Fruit fly (Drosophila melanogaster) whole organism: Measurements from ENCODE around the gene mthl8.

Experiments
- CG8478 ChIP-seq: fragments of >200 bp; optimal IDR thresholded peaks from 2 replicates; lab custom pipeline; 2018; ENCODE audit warnings: inconsistent platforms
- Dll ChIP-seq: fragments of >200 bp; optimal IDR thresholded peaks from 2 replicates; lab custom pipeline; 2017
- EcR ChIP-seq, 2 experiments: fragments of >200 bp; optimal IDR thresholded peaks; 2 replicates each; lab custom pipeline; 2017; ENCODE audit warnings: missing biosample characterization in 2 of 2, missing genetic modification characterization in 2 of 2, missing genetic modification reagents in 2 of 2
- pan ChIP-seq: fragments of >200 bp; optimal IDR thresholded peaks from 2 replicates; lab custom pipeline; 2017
- psq ChIP-seq: fragments of >200 bp; optimal IDR thresholded peaks from 2 replicates; lab custom pipeline; 2017
- usp ChIP-seq: fragments of >200 bp; optimal IDR thresholded peaks from 2 replicates; lab custom pipeline; 2017; ENCODE audit warnings: missing biosample characterization, missing genetic modification characterization, mixed read lengths

- TF ChIP-seq usp (GFP tag; lab: Kevin White, UChicago) (no peak), CG8478 (lab: Kevin White, UChicago) (no peak), pan (lab: Kevin White, UChicago) (no peak), psq (lab: Kevin White, UChicago) (no peak), EcR (GFP tag; optimal IDR thresholded peaks at IDR 0.05; lab: Kevin White, UChicago) (no peak), Dll (lab: Kevin White, UChicago) (no peak)
These were observed 7.5 kb downstream of the mthl8 start for dm6 chr3L:29658-30262.
